Fruit fly (Drosophila melanogaster) whole organism, embryonic: ENCODE results near the gene CG31627.

Experiments
- CG13894 ChIP-seq: fragments of 200-800 bp; sonication (Bioruptor generic); optimal IDR thresholded peaks from 3 replicates; lab custom pipeline; 2018; ENCODE audit warnings: missing biosample characterization, mild to moderate bottlenecking, missing genetic modification characterization, moderate library complexity
- CG17612 ChIP-seq: fragments of 200-800 bp; sonication (Bioruptor generic); IDR thresholded peaks from 2 replicates; pipeline ENCODE4 v1.3.6; 2022; ENCODE audit warnings: missing biosample characterization, missing genetic modification characterization
- CG30020 ChIP-seq: fragments of 200-800 bp; optimal IDR thresholded peaks from 2 replicates; lab custom pipeline; 2019; ENCODE audit warnings: missing biosample characterization, mild to moderate bottlenecking, missing genetic modification characterization, moderate library complexity
- CG8478 ChIP-seq: fragments of >200 bp; optimal IDR thresholded peaks from 2 replicates; lab custom pipeline; 2018
- Sox100B ChIP-seq: fragments of 200-800 bp; sonication (Bioruptor generic); optimal IDR thresholded peaks from 3 replicates; lab custom pipeline; 2018; ENCODE audit warnings: missing biosample characterization, mild to moderate bottlenecking, missing genetic modification characterization
- Sox102F ChIP-seq: fragments of 200-800 bp; sonication (Bioruptor generic); optimal IDR thresholded peaks from 2 replicates; lab custom pipeline; 2018; ENCODE audit warnings: missing biosample characterization, mild to moderate bottlenecking, missing genetic modification characterization, moderate library complexity
- amos ChIP-seq: fragments of 200-800 bp; sonication (Bioruptor generic); IDR thresholded peaks from 2 replicates; pipeline ENCODE4 v1.3.6; 2022; ENCODE audit warnings: missing biosample characterization, missing genetic modification characterization; ENCODE audit not compliant: partially characterized antibody
- crol ChIP-seq: fragments of 200-800 bp; sonication (Bioruptor generic); IDR thresholded peaks from 2 replicates; pipeline ENCODE4 v1.3.6; 2022; ENCODE audit warnings: missing biosample characterization, missing genetic modification characterization
- lbe ChIP-seq: fragments of 200-800 bp; sonication (Bioruptor generic); optimal IDR thresholded peaks from 2 replicates; lab custom pipeline; 2016; ENCODE audit warnings: missing biosample characterization, mild to moderate bottlenecking, missing genetic modification characterization
- salm ChIP-seq: fragments of 200-800 bp; sonication (Bioruptor generic); optimal IDR thresholded peaks from 2 replicates; lab custom pipeline; 2018; ENCODE audit warnings: missing biosample characterization, mild to moderate bottlenecking, missing genetic modification characterization
- zfh2 ChIP-seq: fragments of 200-800 bp; sonication (Bioruptor generic); optimal IDR thresholded peaks from 2 replicates; lab custom pipeline; 2016; ENCODE audit warnings: missing biosample characterization, missing genetic modification characterization

DNA sequence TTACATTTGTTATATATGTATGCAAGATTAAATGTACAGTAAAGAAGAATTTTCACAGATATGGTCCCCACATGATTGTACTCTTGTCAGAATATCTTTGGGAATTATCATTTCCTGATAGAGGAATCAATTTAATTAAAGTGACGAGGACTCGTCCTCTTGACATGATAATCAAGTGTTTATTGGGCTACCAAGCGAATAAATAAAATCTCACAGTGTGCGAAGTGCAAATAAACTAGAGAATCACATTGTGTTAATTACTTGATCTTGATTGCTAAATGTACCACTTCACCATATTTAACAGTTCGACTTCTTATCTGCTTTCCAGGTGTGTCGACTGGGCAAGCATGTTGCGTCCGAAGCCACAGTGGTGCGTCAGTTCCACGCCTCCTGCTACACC, 3.2 kb upstream of the CG31627 start:
- TF ChIP-seq crol (GFP tag; lab: Robert Waterston, UW) = no peak
- TF ChIP-seq CG30020 (tag; lab: Kevin White, UChicago) = no peak
- no peak for TF ChIP-seq Sox100B (GFP tag; lab: Kevin White, UChicago)
- TF ChIP-seq amos (GFP tag; lab: Robert Waterston, UW) = no peak
- no peak for TF ChIP-seq CG8478 (lab: Kevin White, UChicago)
- TF ChIP-seq salm (tag; lab: Kevin White, UChicago) = no peak
- TF ChIP-seq CG13894 (tag; lab: Kevin White, UChicago) = no peak
- no peak for TF ChIP-seq zfh2 (GFP tag; lab: Kevin White, UChicago)
- TF ChIP-seq lbe (GFP tag; lab: Kevin White, UChicago) = no peak
- no peak for TF ChIP-seq CG17612 (GFP tag; lab: Robert Waterston, UW)
- TF ChIP-seq Sox102F (GFP tag; lab: Kevin White, UChicago) = no peak
